Fruit fly (Drosophila melanogaster): ENCODE measurements around the gene vn.

Gene vn

dm6 chr3L:5828684-5829083 lies 16.8 kb downstream of the vn start (continued):
- TF ChIP-seq CG8290 (GFP tag; optimal IDR thresholded peaks at IDR 0.05), result no peak
- TF ChIP-seq CG8290 (tag; optimal IDR thresholded peaks at IDR 0.05), result no peak
- TF ChIP-seq trem (tag; optimal IDR thresholded peaks at IDR 0.05), result peak; percentile 10
- TF ChIP-seq Sin3A (optimal IDR thresholded peaks at IDR 0.05), result no peak
- no peak for TF ChIP-seq CG12236 (GFP tag; optimal IDR thresholded peaks at IDR 0.05)
- peak; percentile 71 for TF ChIP-seq CoRest (tag; optimal IDR thresholded peaks at IDR 0.05)
- TF ChIP-seq lov (optimal IDR thresholded peaks at IDR 0.05), result no peak
- TF ChIP-seq lov (GFP tag; IDR thresholded peaks at IDR 0.05), result no peak
- TF ChIP-seq CG4404 (GFP tag; IDR thresholded peaks at IDR 0.05), result no peak
- TF ChIP-seq CG8924 (tag; optimal IDR thresholded peaks at IDR 0.05), result peak; percentile 34
- no peak for TF ChIP-seq ttk (GFP tag; IDR thresholded peaks at IDR 0.05)
- TF ChIP-seq CG1233 (GFP tag; optimal IDR thresholded peaks at IDR 0.05), result no peak
- TF ChIP-seq CG8478 (optimal IDR thresholded peaks at IDR 0.05), result no peak
- no peak for TF ChIP-seq pan (optimal IDR thresholded peaks at IDR 0.05)
- TF ChIP-seq pan (GFP tag; optimal IDR thresholded peaks at IDR 0.05 in 1 of 2, IDR thresholded peaks at IDR 0.05 in 1 of 2), result no peak
- no peak for TF ChIP-seq aop (GFP tag; IDR thresholded peaks at IDR 0.05)
- no peak for TF ChIP-seq CG4820 (GFP tag; optimal IDR thresholded peaks at IDR 0.05)
- no peak for TF ChIP-seq Hmx (GFP tag; optimal IDR thresholded peaks at IDR 0.05)
- peak; percentile 57 for TF ChIP-seq Sox102F (GFP tag; optimal IDR thresholded peaks at IDR 0.05)
- TF ChIP-seq HLH54F (GFP tag; optimal IDR thresholded peaks at IDR 0.05), result no peak
- no peak for TF ChIP-seq Lim3 (GFP tag; IDR thresholded peaks at IDR 0.05)
- no peak for TF ChIP-seq Dad (GFP tag; optimal IDR thresholded peaks at IDR 0.05)
- no peak for TF ChIP-seq pfk (GFP tag; optimal IDR thresholded peaks at IDR 0.05)
- no peak for TF ChIP-seq Spps (tag; optimal IDR thresholded peaks at IDR 0.05)
- no peak for TF ChIP-seq Eip74EF (GFP tag; optimal IDR thresholded peaks at IDR 0.05)
- TF ChIP-seq CG13775 (GFP tag; optimal IDR thresholded peaks at IDR 0.05), result peak; percentile 3
- TF ChIP-seq wek (GFP tag; optimal IDR thresholded peaks at IDR 0.05), result no peak
- peak; percentile 1 for TF ChIP-seq Hr3 (GFP tag; optimal IDR thresholded peaks at IDR 0.05)
- no peak for TF ChIP-seq croc (GFP tag; conservative IDR thresholded peaks at IDR 0.05)
- TF ChIP-seq Xbp1 (GFP tag; optimal IDR thresholded peaks at IDR 0.05), result peak; percentile 23
- TF ChIP-seq CG12299 (tag; optimal IDR thresholded peaks at IDR 0.05), result no peak
- TF ChIP-seq CG6654 (GFP tag; optimal IDR thresholded peaks at IDR 0.05), result peak; percentile 17
- no peak for TF ChIP-seq CG7372 (GFP tag; IDR thresholded peaks at IDR 0.05)
- no peak for TF ChIP-seq CG14860 (GFP tag; IDR thresholded peaks at IDR 0.05; ENCODE audit: partially characterized antibody)
- TF ChIP-seq CG2678 (tag; optimal IDR thresholded peaks at IDR 0.05), result peak; percentile 63
- TF ChIP-seq CG4854 (GFP tag; optimal IDR thresholded peaks at IDR 0.05), result no peak
- TF ChIP-seq yki (optimal IDR thresholded peaks at IDR 0.05), result no peak
- no peak for TF ChIP-seq Ets65A (GFP tag)
- TF ChIP-seq CG15269 (tag; optimal IDR thresholded peaks at IDR 0.05), result peak; percentile 40
- no peak for TF ChIP-seq kah (GFP tag; optimal IDR thresholded peaks at IDR 0.05)
- 0 out of 3 replicates have a peak, but pooled peaks have one; percentile 43 for TF ChIP-seq row (GFP tag; IDR thresholded peaks at IDR 0.05)
- no peak for TF ChIP-seq CG12071 (GFP tag; optimal IDR thresholded peaks at IDR 0.05)
- TF ChIP-seq Jarid2 (GFP tag; optimal IDR thresholded peaks at IDR 0.05), result no peak
- no peak for TF ChIP-seq CG17328 (GFP tag; IDR thresholded peaks at IDR 0.05)
- peak; percentile 22 for TF ChIP-seq fd96Cb (tag; optimal IDR thresholded peaks at IDR 0.05)
- peak; percentile 39; the same call in 1 of the 2 replicates for TF ChIP-seq lmd (GFP tag; IDR thresholded peaks at IDR 0.05)
- TF ChIP-seq en (GFP tag; optimal IDR thresholded peaks at IDR 0.05), result no peak
- TF ChIP-seq trh (GFP tag; optimal IDR thresholded peaks at IDR 0.05), result no peak
- TF ChIP-seq pita (GFP tag; optimal IDR thresholded peaks at IDR 0.05), result no peak
- no peak for TF ChIP-seq CG33213 (GFP tag; optimal IDR thresholded peaks at IDR 0.05)
- no peak for TF ChIP-seq HLH4C (GFP tag; IDR thresholded peaks at IDR 0.05; ENCODE audit: partially characterized antibody)
- no peak for TF ChIP-seq prd (optimal IDR thresholded peaks at IDR 0.05)
- TF ChIP-seq prd (GFP tag; IDR thresholded peaks at IDR 0.05), result peak; percentile 34; the same call in 1 of the 3 replicates
- TF ChIP-seq CG10147 (GFP tag; optimal IDR thresholded peaks at IDR 0.05), result no peak

All from whole organism, embryonic.